Worm (Caenorhabditis elegans) whole organism, L2 larva: Measurements from ENCODE around the gene sysm-1.

Experiments used
- C34F6.9 ChIP-seq: fragments of 150-350 bp; optimal IDR thresholded peaks from 2 replicates; lab custom pipeline; 2014; ENCODE audit warnings: missing biosample characterization, missing genetic modification characterization
- F13H6.1 ChIP-seq: sonication (generic microtip); optimal IDR thresholded peaks from 2 replicates; lab custom pipeline; 2016; ENCODE audit warnings: missing genetic modification characterization, missing compliant biosample characterization
- R02D3.7 ChIP-seq: fragments of 150-350 bp; optimal IDR thresholded peaks from 2 replicates; lab custom pipeline; 2014; ENCODE audit warnings: missing biosample characterization, missing genetic modification characterization
- ZK546.5 ChIP-seq: sonication (generic microtip); optimal IDR thresholded peaks from 2 replicates; lab custom pipeline; 2017; ENCODE audit warnings: missing biosample characterization, missing genetic modification characterization
- alr-1 ChIP-seq: fragments of 150-350 bp; optimal IDR thresholded peaks from 2 replicates; lab custom pipeline; 2014; ENCODE audit warnings: missing biosample characterization, missing genetic modification characterization
- ama-1 ChIP-seq: fragments of 150-350 bp; optimal IDR thresholded peaks from 2 replicates; lab custom pipeline; 2018; ENCODE audit warnings: inconsistent platforms
- crh-2 ChIP-seq: sonication (generic microtip); optimal IDR thresholded peaks from 2 replicates; lab custom pipeline; 2017; ENCODE audit warnings: missing biosample characterization, missing genetic modification characterization
- egl-27 ChIP-seq: sonication (generic microtip); optimal IDR thresholded peaks from 3 replicates; lab custom pipeline; 2017; ENCODE audit warnings: missing biosample characterization, missing genetic modification reagents, missing genetic modification characterization
- elt-3 ChIP-seq: sonication (generic microtip); optimal IDR thresholded peaks from 2 replicates; lab custom pipeline; 2017; ENCODE audit warnings: missing biosample characterization, missing genetic modification characterization
- fos-1 ChIP-seq: fragments of 150-350 bp; optimal IDR thresholded peaks from 2 replicates; lab custom pipeline; 2014; ENCODE audit warnings: missing biosample characterization, missing genetic modification characterization
- gmeb-1 ChIP-seq: fragments of 150-350 bp; optimal IDR thresholded peaks from 2 replicates; lab custom pipeline; 2014; ENCODE audit warnings: missing biosample characterization, missing genetic modification characterization
- lin-11 ChIP-seq: fragments of 150-350 bp; sonication (generic microtip); optimal IDR thresholded peaks from 2 replicates; lab custom pipeline; 2014; ENCODE audit warnings: missing biosample characterization, missing genetic modification characterization, inconsistent platforms, mixed read lengths
- lin-13 ChIP-seq: fragments of 150-350 bp; optimal IDR thresholded peaks from 2 replicates; lab custom pipeline; 2014; ENCODE audit warnings: missing biosample characterization, missing genetic modification reagents, missing genetic modification characterization
- lsy-2 ChIP-seq, 2 experiments: fragments of 150-350 bp in 1 of 2; sonication (generic microtip) in 1 of 2; optimal IDR thresholded peaks; 2 replicates each; lab custom pipeline; 2014 to 2017; ENCODE audit warnings: missing biosample characterization in 2 of 2, missing genetic modification characterization in 2 of 2
- mab-5 ChIP-seq: fragments of 150-350 bp; optimal IDR thresholded peaks from 2 replicates; lab custom pipeline; 2014; ENCODE audit warnings: missing biosample characterization, missing genetic modification characterization
- mdl-1 ChIP-seq, 2 experiments: fragments of 150-350 bp in 1 of 2; sonication (generic microtip) in 1 of 2; optimal IDR thresholded peaks; 2 replicates each; lab custom pipeline; 2017; ENCODE audit warnings: missing biosample characterization in 2 of 2, missing genetic modification characterization in 2 of 2
- nhr-11 ChIP-seq: fragments of 150-350 bp; optimal IDR thresholded peaks from 2 replicates; lab custom pipeline; 2014; ENCODE audit warnings: missing biosample characterization, missing genetic modification characterization
- nhr-12 ChIP-seq: fragments of 150-350 bp; optimal IDR thresholded peaks from 2 replicates; lab custom pipeline; 2014; ENCODE audit warnings: missing biosample characterization, missing genetic modification characterization
- nhr-21 ChIP-seq: fragments of 150-350 bp; optimal IDR thresholded peaks from 2 replicates; lab custom pipeline; 2014; ENCODE audit warnings: missing biosample characterization, missing genetic modification characterization
- nhr-23 ChIP-seq: fragments of 150-350 bp; optimal IDR thresholded peaks from 2 replicates; lab custom pipeline; 2014; ENCODE audit warnings: missing biosample characterization, missing genetic modification reagents, missing genetic modification characterization
- nhr-237 ChIP-seq: fragments of 150-350 bp; optimal IDR thresholded peaks from 2 replicates; lab custom pipeline; 2014; ENCODE audit warnings: missing biosample characterization, missing genetic modification characterization
- nhr-25 ChIP-seq: fragments of 150-350 bp; sonication (generic microtip); optimal IDR thresholded peaks from 3 replicates; lab custom pipeline; 2014; ENCODE audit warnings: missing biosample characterization, missing genetic modification characterization
- nhr-6 ChIP-seq: fragments of 150-350 bp; optimal IDR thresholded peaks from 2 replicates; lab custom pipeline; 2014; ENCODE audit warnings: missing biosample characterization, missing genetic modification characterization
- nhr-77 ChIP-seq: fragments of 150-350 bp; optimal IDR thresholded peaks from 2 replicates; lab custom pipeline; 2014; ENCODE audit warnings: missing biosample characterization, missing genetic modification characterization
- peb-1 ChIP-seq: fragments of 150-350 bp; optimal IDR thresholded peaks from 2 replicates; lab custom pipeline; 2014; ENCODE audit warnings: missing biosample characterization, missing genetic modification characterization
- skn-1 ChIP-seq: sonication (generic microtip); optimal IDR thresholded peaks from 2 replicates; lab custom pipeline; 2017; ENCODE audit warnings: missing biosample characterization, missing genetic modification characterization
- sma-9 ChIP-seq, 2 experiments: fragments of 150-350 bp in 1 of 2; sonication (generic microtip) in 1 of 2; optimal IDR thresholded peaks; 2 replicates each; lab custom pipeline; 2014 to 2016; ENCODE audit warnings: missing genetic modification characterization in 2 of 2, mild to moderate bottlenecking in 1 of 2, missing biosample characterization in 1 of 2, missing compliant biosample characterization in 1 of 2, missing genetic modification reagents in 1 of 2, moderate library complexity in 1 of 2
- snpc-4 ChIP-seq: fragments of 150-350 bp; optimal IDR thresholded peaks from 2 replicates; lab custom pipeline; 2014; ENCODE audit warnings: missing biosample characterization, missing genetic modification characterization
- unc-39 ChIP-seq: fragments of 150-350 bp; optimal IDR thresholded peaks from 2 replicates; lab custom pipeline; 2014; ENCODE audit warnings: missing biosample characterization, missing genetic modification characterization
- unc-55 ChIP-seq: fragments of 150-350 bp; sonication (generic microtip); optimal IDR thresholded peaks from 3 replicates; lab custom pipeline; 2014; ENCODE audit warnings: missing biosample characterization, missing genetic modification reagents, missing genetic modification characterization
- unc-62 ChIP-seq: fragments of 150-350 bp; optimal IDR thresholded peaks from 2 replicates; lab custom pipeline; 2014; ENCODE audit warnings: missing biosample characterization, missing genetic modification reagents, missing genetic modification characterization
- zag-1 ChIP-seq: fragments of 150-350 bp; optimal IDR thresholded peaks from 2 replicates; lab custom pipeline; 2014; ENCODE audit warnings: missing biosample characterization, missing genetic modification characterization
- ztf-4 ChIP-seq: fragments of 150-350 bp; optimal IDR thresholded peaks from 2 replicates; lab custom pipeline; 2014; ENCODE audit warnings: missing biosample characterization, missing genetic modification characterization

sysm-1 gene

DNA sequence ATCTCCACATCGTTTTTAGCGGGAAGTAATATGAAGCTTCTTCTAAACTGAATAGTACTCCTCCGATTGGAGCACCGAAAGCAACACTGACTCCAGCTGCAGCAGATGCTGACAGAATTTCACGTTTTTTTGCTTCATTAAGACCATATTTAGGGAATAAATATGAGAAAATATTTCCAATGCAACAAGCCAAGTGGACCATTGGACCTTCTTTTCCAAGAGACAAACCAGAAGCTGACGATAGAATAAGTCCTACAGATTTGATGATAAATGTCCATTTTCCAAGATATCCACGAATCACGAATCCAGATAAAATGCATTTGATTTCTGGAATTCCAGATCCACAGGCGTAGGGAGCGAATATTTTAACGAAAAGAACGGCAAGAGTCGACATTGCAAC, 14.3 kb upstream of the sysm-1 start:
- no peak for TF ChIP-seq lsy-2 (tag; optimal IDR thresholded peaks at IDR 0.05; lab: Kevin White, UChicago)
- no peak for TF ChIP-seq ztf-4 (tag; lab: Kevin White, UChicago)

DNA sequence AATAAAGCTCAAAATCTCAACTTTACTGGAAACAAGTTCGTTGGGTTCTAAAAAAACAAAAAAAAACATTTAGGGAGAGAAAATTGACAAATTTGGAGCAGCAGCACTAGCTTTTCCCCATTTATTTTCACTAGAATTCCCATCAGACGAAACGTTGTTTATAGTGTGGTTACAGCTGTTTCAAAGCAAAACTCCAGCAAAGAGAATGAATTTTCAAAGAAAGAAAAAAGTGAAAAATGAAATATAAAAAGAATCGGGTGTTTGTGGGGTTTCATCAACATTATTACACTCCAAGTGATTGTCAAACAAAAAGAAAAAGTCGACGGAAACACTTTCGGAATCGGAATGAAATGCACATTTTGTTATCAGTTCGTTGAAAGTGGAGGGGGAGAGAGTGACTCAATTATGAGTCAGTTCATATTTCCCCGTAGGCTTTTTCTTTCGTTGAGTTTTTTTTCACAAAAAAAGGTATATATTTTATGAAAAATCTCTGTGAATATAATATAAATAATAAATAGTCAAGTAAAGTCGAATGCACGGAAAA, 11.3 kb upstream of the sysm-1 start:
- TF ChIP-seq nhr-23 (tag; lab: Kevin White, UChicago): no peak
- TF ChIP-seq zag-1 (tag; lab: Kevin White, UChicago): no peak
- TF ChIP-seq fos-1 (tag; lab: Kevin White, UChicago): peak; percentile 100
- TF ChIP-seq crh-2 (tag; lab: Kevin White, UChicago): no peak
- TF ChIP-seq mdl-1 (tag; optimal IDR thresholded peaks at IDR 0.05; lab: Kevin White, UChicago): no peak
- TF ChIP-seq nhr-237: no peak
- no peak for TF ChIP-seq mab-5 (tag; lab: Kevin White, UChicago)
- TF ChIP-seq unc-62 (GFP tag; lab: Kevin White, UChicago): no peak

DNA sequence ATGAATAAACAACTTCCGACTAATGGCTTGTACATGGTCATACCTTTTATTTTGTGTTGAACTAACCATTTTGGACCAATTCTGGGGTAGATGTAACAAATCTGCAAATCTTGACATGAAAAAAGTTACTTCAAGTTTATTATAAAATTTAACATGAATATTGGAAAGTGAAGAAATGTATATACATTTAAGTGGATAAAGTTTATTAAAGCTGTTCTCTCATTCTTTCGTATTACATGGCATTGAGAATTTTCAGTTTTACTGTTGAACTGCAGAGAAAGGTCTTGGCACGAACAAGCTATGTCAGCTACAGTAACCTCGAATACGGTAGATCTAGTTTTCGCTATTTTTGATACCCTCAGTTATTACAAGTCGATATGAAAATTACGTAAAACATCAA, 10.6 kb upstream of the sysm-1 start, which contains the start of gene C07H4.1:
Gene C07H4.1, minus strand, starts transcription at position 101 of the 400 bp plus-strand sequence.
- no peak for TF ChIP-seq unc-39
- no peak for TF ChIP-seq ZK546.5 (tag; lab: Kevin White, UChicago)
- no peak for TF ChIP-seq skn-1 (tag; lab: Kevin White, UChicago)
- TF ChIP-seq C34F6.9: no peak
- TF ChIP-seq sma-9 (GFP tag; optimal IDR thresholded peaks at IDR 0.05; lab: Kevin White, UChicago): no peak
- no peak for TF ChIP-seq sma-9 (tag; optimal IDR thresholded peaks at IDR 0.05; lab: Kevin White, UChicago)
- TF ChIP-seq, all 48 proteins: peak for 0

DNA sequence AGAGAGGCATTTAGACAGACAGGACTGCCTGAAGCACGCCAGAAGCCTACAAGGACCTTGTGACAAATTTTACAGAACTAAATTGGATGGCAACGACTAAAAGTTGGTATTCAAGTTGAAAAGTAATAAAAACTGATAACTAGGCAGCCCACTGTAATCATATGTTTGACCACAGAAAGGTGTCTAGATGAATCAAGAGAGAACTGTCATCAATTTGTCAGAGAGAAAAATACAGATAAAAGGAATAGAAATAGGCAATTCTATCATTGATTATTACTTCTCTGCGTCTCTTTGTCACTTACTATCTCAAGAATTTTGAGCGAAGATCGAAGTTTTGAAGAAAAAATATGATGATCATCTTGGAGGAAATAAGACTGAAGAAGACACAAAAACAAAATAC, 9.9 kb upstream of the sysm-1 start:
- TF ChIP-seq nhr-21 (tag; lab: Kevin White, UChicago): no peak
- TF ChIP-seq egl-27 (tag; lab: Kevin White, UChicago): no peak
- TF ChIP-seq unc-55 (GFP tag; lab: Kevin White, UChicago): no peak
- no peak for TF ChIP-seq snpc-4 (tag; lab: Kevin White, UChicago)
- no peak for TF ChIP-seq lin-11 (tag; lab: Kevin White, UChicago)
- TF ChIP-seq lsy-2 (tag; optimal IDR thresholded peaks at IDR 0.05; lab: Kevin White, UChicago): no peak
- no peak for TF ChIP-seq C34F6.9
- TF ChIP-seq nhr-12: no peak
- no peak for TF ChIP-seq nhr-237
- no peak for TF ChIP-seq gmeb-1
- TF ChIP-seq sma-9 (GFP tag; optimal IDR thresholded peaks at IDR 0.05; lab: Kevin White, UChicago): peak; percentile 28
- no peak for TF ChIP-seq sma-9 (tag; optimal IDR thresholded peaks at IDR 0.05; lab: Kevin White, UChicago)
- no peak for TF ChIP-seq ama-1 (lab: Kevin White, UChicago)
- no peak for TF ChIP-seq nhr-77 (tag; lab: Kevin White, UChicago)
- TF ChIP-seq R02D3.7 (tag; lab: Kevin White, UChicago): no peak
- peak; percentile 92 for TF ChIP-seq fos-1 (tag; lab: Kevin White, UChicago)
- TF ChIP-seq skn-1 (tag; lab: Kevin White, UChicago): no peak
- TF ChIP-seq nhr-25: peak; percentile 10
- TF ChIP-seq elt-3 (tag; lab: Kevin White, UChicago): no peak
- TF ChIP-seq ztf-4 (tag; lab: Kevin White, UChicago): no peak
- TF ChIP-seq alr-1 (tag; lab: Kevin White, UChicago): no peak
- no peak for TF ChIP-seq peb-1 (tag; lab: Kevin White, UChicago)
- TF ChIP-seq lin-13 (GFP tag; lab: Kevin White, UChicago): no peak
- TF ChIP-seq nhr-6 (tag; lab: Kevin White, UChicago): no peak
- no peak for TF ChIP-seq nhr-11 (tag; lab: Kevin White, UChicago)

DNA sequence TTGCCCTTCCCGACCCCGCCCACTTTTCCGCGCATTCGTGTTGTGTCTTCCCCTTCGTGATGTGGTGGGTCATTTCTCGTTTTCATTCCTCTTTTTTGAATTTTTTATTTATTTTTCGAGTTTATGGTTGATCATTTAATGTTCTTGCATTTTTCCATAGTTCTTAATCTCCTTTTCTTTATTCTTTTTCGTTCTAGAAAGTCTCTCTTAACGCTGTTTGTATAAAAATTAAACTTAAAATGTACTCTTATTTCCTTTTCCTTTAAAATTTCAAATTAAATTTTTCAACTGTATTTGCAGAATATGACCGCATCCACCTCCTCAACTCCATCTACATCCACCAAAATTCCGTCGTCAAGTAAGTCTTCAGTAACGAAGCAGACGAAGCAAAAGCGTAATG, 3.3 kb upstream of the sysm-1 start, which contains the start of gene hlh-3:
Gene hlh-3, plus strand, starts transcription at position 301 of the 400 bp plus-strand sequence.
- TF ChIP-seq unc-39 (no peak), snpc-4 (tag; lab: Kevin White, UChicago) (no peak), F13H6.1 (no peak), nhr-21 (tag; lab: Kevin White, UChicago) (no peak), unc-55 (GFP tag; lab: Kevin White, UChicago) (no peak), ZK546.5 (tag; lab: Kevin White, UChicago) (no peak), mdl-1 (tag; optimal IDR thresholded peaks at IDR 0.05; lab: Kevin White, UChicago) (no peak), egl-27 (tag; lab: Kevin White, UChicago) (no peak), mab-5 (tag; lab: Kevin White, UChicago) (no peak), gmeb-1 (no peak)
